Worm (Caenorhabditis elegans): ENCODE measurements around the gene C55C3.4.
"Not testable (repeated sequence)": the region's sequence is repeated elsewhere in the genome, so short reads cannot be mapped to it uniquely, and the experiment has no call there.

DNA sequence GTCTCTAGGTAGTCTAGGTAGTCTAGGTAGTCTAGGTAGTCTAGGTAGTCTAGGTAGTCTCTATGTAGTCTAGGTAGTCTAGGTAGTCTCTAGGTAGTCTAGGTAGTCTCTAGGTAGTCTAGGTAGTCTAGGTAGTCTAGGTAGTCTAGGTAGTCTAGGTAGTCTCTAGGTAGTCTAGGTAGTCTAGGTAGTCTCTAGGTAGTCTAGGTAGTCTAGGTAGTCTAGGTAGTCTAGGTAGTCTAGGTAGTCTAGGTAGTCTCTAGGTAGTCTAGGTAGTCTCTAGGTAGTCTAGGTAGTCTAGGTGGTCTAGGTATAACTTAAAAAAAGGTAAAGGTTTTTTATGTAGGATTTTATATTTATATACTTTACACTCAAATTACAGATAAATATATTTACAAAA is 13.2 kb upstream of the C55C3.4 start:
- TF ChIP-seq flt-1 (GFP tag; IDR thresholded peaks at IDR 0.05): peak; percentile 22; the same call in 1 of the 2 replicates
- not testable (repeated sequence) for TF ChIP-seq ref-1 (GFP tag; conservative IDR thresholded peaks at IDR 0.05); cog-1 (tag; optimal IDR thresholded peaks at IDR 0.05); ztf-29 (GFP tag; IDR thresholded peaks at IDR 0.05); T22C8.4 (GFP tag; IDR thresholded peaks at IDR 0.05); med-1 (GFP tag; optimal IDR thresholded peaks at IDR 0.05; ENCODE audit: insufficient read depth)
